Fruit fly (Drosophila melanogaster) whole organism, embryonic: Measurements from ENCODE around the gene CG5968.
A peak's percentile ranks its signal among the peaks of the same experiment; 100 is the strongest.

Source experiments
- ATbp ChIP-seq: fragments of 200-800 bp; sonication (Bioruptor generic); optimal IDR thresholded peaks from 2 replicates; lab custom pipeline; 2017; ENCODE audit warnings: missing biosample characterization, mild to moderate bottlenecking, missing genetic modification characterization, missing genetic modification reagents
- Adf1 ChIP-seq: fragments of 200-800 bp; sonication (Bioruptor generic); IDR thresholded peaks from 2 replicates; pipeline ENCODE4 v1.3.6; 2022; ENCODE audit warnings: missing biosample characterization, missing genetic modification characterization
- BEAF-32 ChIP-seq: fragments of 200-800 bp; sonication (Bioruptor generic); optimal IDR thresholded peaks from 3 replicates; lab custom pipeline; 2017; ENCODE audit warnings: missing biosample characterization, missing genetic modification characterization, mild to moderate bottlenecking, moderate library complexity, missing genetic modification reagents
- CG10979 ChIP-seq: fragments of 200-800 bp; sonication (Bioruptor generic); optimal IDR thresholded peaks from 2 replicates; lab custom pipeline; 2018; ENCODE audit warnings: missing biosample characterization, mild to moderate bottlenecking, missing genetic modification characterization, moderate library complexity
- CG11504 ChIP-seq: fragments of 200-800 bp; sonication (Bioruptor generic); optimal IDR thresholded peaks from 3 replicates; lab custom pipeline; 2019; ENCODE audit warnings: missing biosample characterization, mild to moderate bottlenecking, missing genetic modification characterization, moderate library complexity
- CG12236 ChIP-seq: fragments of 200-800 bp; sonication (Bioruptor generic); optimal IDR thresholded peaks from 2 replicates; lab custom pipeline; 2016; ENCODE audit warnings: missing biosample characterization, missing genetic modification characterization
- CG12659 ChIP-seq: fragments of 200-800 bp; sonication (Bioruptor generic); optimal IDR thresholded peaks from 3 replicates; lab custom pipeline; 2017; ENCODE audit warnings: mild to moderate bottlenecking, missing biosample characterization, missing genetic modification reagents, missing genetic modification characterization
- CG13424 ChIP-seq: fragments of 200-800 bp; sonication (Bioruptor generic); optimal IDR thresholded peaks from 2 replicates; lab custom pipeline; 2019; ENCODE audit warnings: missing biosample characterization, mild to moderate bottlenecking, missing genetic modification characterization, moderate library complexity
- CG14441 ChIP-seq: fragments of 200-800 bp; sonication (Bioruptor generic); IDR thresholded peaks from 2 replicates; pipeline ENCODE4 v1.3.6; 2022; ENCODE audit warnings: missing biosample characterization, missing genetic modification characterization
- CG17568 ChIP-seq: fragments of 200-800 bp; sonication (Bioruptor generic); optimal IDR thresholded peaks from 2 replicates; lab custom pipeline; 2018; ENCODE audit warnings: missing biosample characterization, mild to moderate bottlenecking, missing genetic modification characterization, moderate library complexity
- CG30020 ChIP-seq: fragments of 200-800 bp; optimal IDR thresholded peaks from 2 replicates; lab custom pipeline; 2019; ENCODE audit warnings: missing biosample characterization, mild to moderate bottlenecking, missing genetic modification characterization, moderate library complexity
- CG30403 ChIP-seq: fragments of 200-800 bp; sonication (Bioruptor generic); optimal IDR thresholded peaks from 3 replicates; lab custom pipeline; 2016; ENCODE audit warnings: missing biosample characterization, missing genetic modification characterization
- CG32767 ChIP-seq: fragments of 200-800 bp; sonication (Bioruptor generic); IDR thresholded peaks from 2 replicates; pipeline ENCODE4 v1.3.6; 2022; ENCODE audit warnings: missing biosample characterization, missing genetic modification characterization
- CG32772 ChIP-seq: fragments of 200-800 bp; sonication (Bioruptor generic); IDR thresholded peaks from 2 replicates; pipeline ENCODE4 v1.3.6; 2022; ENCODE audit warnings: missing biosample characterization, missing genetic modification characterization
- CG33213 ChIP-seq: fragments of 200-800 bp; sonication (Bioruptor generic); optimal IDR thresholded peaks from 3 replicates; lab custom pipeline; 2016; ENCODE audit warnings: missing biosample characterization, missing genetic modification characterization
- CG3838 ChIP-seq: fragments of 200-800 bp; sonication (Bioruptor generic); optimal IDR thresholded peaks from 3 replicates; lab custom pipeline; 2016; ENCODE audit warnings: missing biosample characterization, missing genetic modification characterization
- CG4707 ChIP-seq: fragments of 200-800 bp; sonication (Bioruptor generic); optimal IDR thresholded peaks from 2 replicates; lab custom pipeline; 2018; ENCODE audit warnings: missing biosample characterization, mild to moderate bottlenecking, missing genetic modification characterization, moderate library complexity
- CG6175 ChIP-seq: fragments of 200-800 bp; sonication (Bioruptor generic); IDR thresholded peaks from 3 replicates; pipeline ENCODE4 v1.3.6; 2022; ENCODE audit warnings: missing biosample characterization, missing genetic modification characterization
- CG7987 ChIP-seq: fragments of 200-800 bp; sonication (Bioruptor generic); optimal IDR thresholded peaks from 2 replicates; lab custom pipeline; 2018; ENCODE audit warnings: missing biosample characterization, mild to moderate bottlenecking, missing genetic modification characterization, moderate library complexity
- CG9215 ChIP-seq: fragments of 200-800 bp; sonication (Bioruptor generic); IDR thresholded peaks from 2 replicates; pipeline ENCODE4 v1.3.6; 2022; ENCODE audit warnings: missing biosample characterization, missing genetic modification characterization
- CG9727 ChIP-seq: fragments of 200-800 bp; sonication (Bioruptor generic); optimal IDR thresholded peaks from 3 replicates; lab custom pipeline; 2017; ENCODE audit warnings: missing biosample characterization, mild to moderate bottlenecking, missing genetic modification characterization
- D19A ChIP-seq: fragments of 200-800 bp; optimal IDR thresholded peaks from 3 replicates; lab custom pipeline; 2019; ENCODE audit warnings: missing biosample characterization, mild to moderate bottlenecking, missing genetic modification characterization, moderate library complexity
- Doc3 ChIP-seq: fragments of 200-800 bp; sonication (Bioruptor generic); IDR thresholded peaks from 3 replicates; pipeline ENCODE4 v1.3.6; 2022; ENCODE audit warnings: missing biosample characterization, missing genetic modification characterization; ENCODE audit not compliant: partially characterized antibody
- Fer2 ChIP-seq: fragments of 200-800 bp; sonication (Bioruptor generic); optimal IDR thresholded peaks from 2 replicates; lab custom pipeline; 2018; ENCODE audit warnings: missing biosample characterization, mild to moderate bottlenecking, missing genetic modification characterization, moderate library complexity
- Fer3 ChIP-seq: fragments of 200-800 bp; sonication (Bioruptor generic); optimal IDR thresholded peaks from 2 replicates; lab custom pipeline; 2018; ENCODE audit warnings: missing biosample characterization, mild to moderate bottlenecking, missing genetic modification characterization, moderate library complexity
- GATAe ChIP-seq: fragments of 200-800 bp; sonication (Bioruptor generic); conservative IDR thresholded peaks from 2 replicates; pipeline ENCODE4 v1.3.6; 2022; ENCODE audit warnings: missing biosample characterization, missing genetic modification characterization
- Hr51 ChIP-seq, 2 experiments: fragments of 200-800 bp; sonication (Bioruptor generic); optimal IDR thresholded peaks; 2 replicates in 1 of 2; 3 replicates in 1 of 2; lab custom pipeline; 2016 to 2018; ENCODE audit warnings: missing biosample characterization in 2 of 2, missing genetic modification characterization in 2 of 2, mild to moderate bottlenecking in 1 of 2, moderate library complexity in 1 of 2
- Hr78 ChIP-seq, 2 experiments: fragments of 200-800 bp in 1 of 2; fragments of >200 bp in 1 of 2; sonication (Bioruptor generic) in 1 of 2; optimal IDR thresholded peaks; 2 replicates each; lab custom pipeline; 2017 to 2019; ENCODE audit warnings: missing biosample characterization in 2 of 2, missing genetic modification characterization in 2 of 2, mild to moderate bottlenecking in 1 of 2, moderate library complexity in 1 of 2
- Neu2 ChIP-seq: fragments of 200-800 bp; sonication (Bioruptor generic); optimal IDR thresholded peaks from 3 replicates; lab custom pipeline; 2016; ENCODE audit warnings: missing biosample characterization, missing genetic modification characterization, borderline replicate concordance
- Sox102F ChIP-seq: fragments of 200-800 bp; sonication (Bioruptor generic); optimal IDR thresholded peaks from 2 replicates; lab custom pipeline; 2018; ENCODE audit warnings: missing biosample characterization, mild to moderate bottlenecking, missing genetic modification characterization, moderate library complexity
- Spps ChIP-seq: fragments of 200-800 bp; sonication (Bioruptor generic); optimal IDR thresholded peaks from 2 replicates; lab custom pipeline; 2018; ENCODE audit warnings: missing biosample characterization, mild to moderate bottlenecking, missing genetic modification characterization
- bab2 ChIP-seq: fragments of 200-800 bp; sonication (Bioruptor generic); optimal IDR thresholded peaks from 2 replicates; lab custom pipeline; 2016; ENCODE audit warnings: missing biosample characterization, missing genetic modification characterization
- bsh ChIP-seq, 2 experiments: fragments of 200-800 bp; sonication (Bioruptor generic); optimal IDR thresholded peaks; 2 replicates each; lab custom pipeline; 2017 to 2018; ENCODE audit warnings: mild to moderate bottlenecking in 2 of 2, missing biosample characterization in 2 of 2, missing genetic modification characterization in 2 of 2, moderate library complexity in 1 of 2
- croc ChIP-seq: fragments of 200-800 bp; sonication (Bioruptor generic); conservative IDR thresholded peaks from 3 replicates; pipeline ENCODE4 v1.3.6; 2022; ENCODE audit warnings: missing biosample characterization, missing genetic modification characterization
- dimm ChIP-seq: fragments of 200-800 bp; sonication (Bioruptor generic); IDR thresholded peaks from 2 replicates; pipeline ENCODE4 v1.3.6; 2022; ENCODE audit warnings: missing biosample characterization, missing genetic modification characterization
- dpn ChIP-seq, 2 experiments: fragments of 200-800 bp; sonication (Bioruptor generic); optimal IDR thresholded peaks; 3 replicates each; lab custom pipeline; 2016; ENCODE audit warnings: missing biosample characterization in 2 of 2, missing genetic modification characterization in 2 of 2
- en ChIP-seq: fragments of 200-800 bp; sonication (Bioruptor generic); optimal IDR thresholded peaks from 2 replicates; lab custom pipeline; 2016; ENCODE audit warnings: missing biosample characterization, missing genetic modification characterization
- hb ChIP-seq: fragments of 200-800 bp; sonication (Bioruptor generic); IDR thresholded peaks from 3 replicates; pipeline ENCODE4 v1.3.6; 2022; ENCODE audit warnings: missing biosample characterization, missing genetic modification characterization; ENCODE audit not compliant: partially characterized antibody
- nom ChIP-seq: fragments of 200-800 bp; sonication (Bioruptor generic); optimal IDR thresholded peaks from 2 replicates; lab custom pipeline; 2017; ENCODE audit warnings: missing biosample characterization, missing genetic modification characterization, mild to moderate bottlenecking, moderate library complexity, missing genetic modification reagents
- onecut ChIP-seq: fragments of 200-800 bp; sonication (Bioruptor generic); IDR thresholded peaks from 2 replicates; pipeline ENCODE4 v1.3.6; 2022; ENCODE audit warnings: missing biosample characterization, missing genetic modification characterization
- peb ChIP-seq: fragments of 200-800 bp; sonication (Bioruptor generic); IDR thresholded peaks from 2 replicates; pipeline ENCODE4 v1.3.6; 2022; ENCODE audit warnings: missing biosample characterization, missing genetic modification characterization
- phol ChIP-seq: fragments of 200-800 bp; sonication (Bioruptor generic); optimal IDR thresholded peaks from 3 replicates; lab custom pipeline; 2018; ENCODE audit warnings: missing biosample characterization, mild to moderate bottlenecking, missing genetic modification characterization, moderate library complexity
- scrt ChIP-seq: fragments of 200-800 bp; sonication (Bioruptor generic); optimal IDR thresholded peaks from 2 replicates; lab custom pipeline; 2018; ENCODE audit warnings: missing biosample characterization, mild to moderate bottlenecking, missing genetic modification characterization, moderate library complexity
- sens ChIP-seq: fragments of 200-800 bp; sonication (Bioruptor generic); peaks from one replicate; lab custom pipeline; 2016; ENCODE audit warnings: missing biosample characterization, missing genetic modification characterization
- sqz ChIP-seq: fragments of 200-800 bp; sonication (Bioruptor generic); optimal IDR thresholded peaks from 3 replicates; lab custom pipeline; 2018; ENCODE audit warnings: missing biosample characterization, mild to moderate bottlenecking, missing genetic modification characterization
- stwl ChIP-seq: fragments of 200-800 bp; sonication (Bioruptor generic); optimal IDR thresholded peaks from 3 replicates; lab custom pipeline; 2018; ENCODE audit warnings: missing biosample characterization, mild to moderate bottlenecking, missing genetic modification characterization, moderate library complexity
- tgo ChIP-seq: fragments of 200-800 bp; sonication (Bioruptor generic); IDR thresholded peaks from 3 replicates; pipeline ENCODE4 v1.3.6; 2022; ENCODE audit warnings: missing biosample characterization, missing genetic modification characterization
- tna ChIP-seq: fragments of 200-800 bp; sonication (Bioruptor generic); IDR thresholded peaks from 2 replicates; pipeline ENCODE4 v1.3.6; 2022; ENCODE audit warnings: missing biosample characterization, missing genetic modification characterization; ENCODE audit not compliant: partially characterized antibody
- zfh2 ChIP-seq: fragments of 200-800 bp; sonication (Bioruptor generic); optimal IDR thresholded peaks from 2 replicates; lab custom pipeline; 2016; ENCODE audit warnings: missing biosample characterization, missing genetic modification characterization

CG5968 gene

dm6 chr2L:16535673-16536144, 14.1 kb downstream of the CG5968 start (continued):
- peak; percentile 87 for TF ChIP-seq D19A (tag; lab: Kevin White, UChicago)
- peak; percentile 91 for TF ChIP-seq tgo (GFP tag; lab: Robert Waterston, UW)
- peak; percentile 94 for TF ChIP-seq CG9727 (GFP tag; lab: Kevin White, UChicago)
- peak; percentile 74 for TF ChIP-seq CG3838 (GFP tag; lab: Kevin White, UChicago)
- peak; percentile 93 for TF ChIP-seq phol (tag; lab: Kevin White, UChicago)
- TF ChIP-seq Neu2 (GFP tag; lab: Kevin White, UChicago), result peak; percentile 49
- TF ChIP-seq CG30403 (GFP tag; lab: Kevin White, UChicago), result peak; percentile 88
- TF ChIP-seq CG14441 (GFP tag; lab: Robert Waterston, UW), result peak; percentile 94
- peak; percentile 90 for TF ChIP-seq CG11504 (tag; lab: Kevin White, UChicago)
- TF ChIP-seq sqz (GFP tag; lab: Kevin White, UChicago), result peak; percentile 73
- peak; percentile 82 for TF ChIP-seq CG9215 (GFP tag; lab: Robert Waterston, UW)
- peak; percentile 91 for TF ChIP-seq peb (GFP tag; lab: Robert Waterston, UW)
- peak; percentile 79 for TF ChIP-seq dimm (GFP tag; lab: Robert Waterston, UW)
- peak; percentile 31 for TF ChIP-seq CG30020 (tag; lab: Kevin White, UChicago)
- TF ChIP-seq scrt (GFP tag; lab: Kevin White, UChicago), result peak; percentile 93
- TF ChIP-seq Fer3 (tag; lab: Kevin White, UChicago), result peak; percentile 93
- TF ChIP-seq CG4707 (GFP tag; lab: Kevin White, UChicago), result peak; percentile 65
- peak; percentile 95 for TF ChIP-seq Spps
- peak; percentile 85 for TF ChIP-seq CG12659 (GFP tag; lab: Kevin White, UChicago)
- peak; percentile 91 for TF ChIP-seq CG6175
- TF ChIP-seq CG10979 (tag; lab: Kevin White, UChicago), result peak; percentile 96
- TF ChIP-seq zfh2, result peak; percentile 74
- TF ChIP-seq onecut (GFP tag; lab: Robert Waterston, UW), result peak; percentile 66
- TF ChIP-seq Fer2 (tag; lab: Kevin White, UChicago), result peak; percentile 68
- peak; percentile 99 for TF ChIP-seq sens
- peak; percentile 95 for TF ChIP-seq ATbp (GFP tag; lab: Kevin White, UChicago)
- no peak for TF ChIP-seq BEAF-32 (GFP tag; lab: Kevin White, UChicago)
- peak; percentile 90 for TF ChIP-seq croc (GFP tag; lab: Robert Waterston, UW)
- peak; percentile 68 for TF ChIP-seq CG33213 (GFP tag; lab: Kevin White, UChicago)
- peak; percentile 84 to 90 for TF ChIP-seq Hr51 (GFP tag; optimal IDR thresholded peaks at IDR 0.05; lab: Kevin White, UChicago)
- peak; percentile 91 for TF ChIP-seq CG17568
- TF ChIP-seq bsh (GFP tag; optimal IDR thresholded peaks at IDR 0.05; lab: Kevin White, UChicago), result peak; percentile 79 to 97
- TF ChIP-seq CG12236, result peak; percentile 77
- peak; percentile 71 for TF ChIP-seq nom (GFP tag; lab: Kevin White, UChicago)
- no peak for TF ChIP-seq hb (GFP tag; lab: Robert Waterston, UW)
- peak; percentile 85 for TF ChIP-seq GATAe (GFP tag; lab: Robert Waterston, UW)
- peak; percentile 66 for TF ChIP-seq stwl
- TF ChIP-seq Adf1 (GFP tag; lab: Robert Waterston, UW), result peak; percentile 92
- peak; percentile 82 to 91 for TF ChIP-seq dpn (GFP tag; optimal IDR thresholded peaks at IDR 0.05; lab: Kevin White, UChicago)
- peak; percentile 95 for TF ChIP-seq CG32772 (GFP tag; lab: Robert Waterston, UW)
- TF ChIP-seq en (GFP tag; lab: Kevin White, UChicago), result peak; percentile 85
- no peak for TF ChIP-seq tna (GFP tag; lab: Robert Waterston, UW)
- peak; percentile 71 for TF ChIP-seq CG7987 (GFP tag; lab: Kevin White, UChicago)
- peak in 1 of 2 experiments; percentile 26 for TF ChIP-seq Hr78 (GFP tag; optimal IDR thresholded peaks at IDR 0.05; lab: Kevin White, UChicago)
- peak; percentile 93 for TF ChIP-seq CG13424 (tag; lab: Kevin White, UChicago)
- no peak for TF ChIP-seq Doc3 (GFP tag; lab: Robert Waterston, UW)
- TF ChIP-seq bab2 (GFP tag; lab: Kevin White, UChicago), result peak; percentile 90
- TF ChIP-seq CG32767 (GFP tag; lab: Robert Waterston, UW), result peak; percentile 93
- peak; percentile 96 for TF ChIP-seq Sox102F (GFP tag; lab: Kevin White, UChicago)
